Fruit fly (Drosophila melanogaster): ENCODE data around the gene Men-b.

Men-b gene

DNA sequence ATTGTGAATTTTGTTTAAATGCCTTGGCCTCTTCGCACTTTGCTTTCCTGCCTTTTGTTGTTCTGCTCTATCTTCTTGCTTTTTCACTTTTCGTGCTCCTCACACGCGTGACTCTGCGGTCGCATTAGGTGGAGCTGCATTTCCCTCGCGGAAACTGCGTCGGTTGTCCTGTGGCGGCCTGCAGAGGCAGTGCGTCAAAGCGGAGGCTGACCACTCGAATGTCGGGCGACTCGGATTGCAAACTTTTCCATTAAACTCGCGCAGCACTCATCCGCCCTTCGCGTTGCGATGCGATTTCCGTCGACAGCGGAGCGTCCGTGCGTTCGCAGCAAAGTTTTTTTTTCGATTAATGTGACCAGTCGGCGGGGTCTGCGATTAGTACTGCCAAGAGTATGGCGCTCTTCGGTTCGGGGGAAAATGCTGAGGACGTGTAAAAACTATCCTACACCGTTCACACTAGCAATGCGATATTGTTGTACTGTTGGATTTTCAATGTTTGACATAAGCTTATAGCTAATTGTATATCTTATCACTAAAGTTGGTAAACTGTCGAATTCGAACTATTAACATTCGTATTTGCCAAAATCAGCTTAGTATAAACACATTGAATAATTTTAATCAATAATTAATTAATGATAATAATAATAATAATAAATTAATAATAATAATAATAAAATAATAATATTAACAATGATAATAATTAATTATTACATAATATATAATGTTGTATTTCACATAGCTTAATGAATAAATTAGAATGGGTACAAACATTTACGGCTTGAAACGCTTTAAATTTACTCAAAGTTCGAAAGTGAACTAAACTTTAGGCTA lies 562 bp upstream of the Men-b start, which contains the start of gene CG6051 (continued):
- no peak for TF ChIP-seq CG12744 (GFP tag; optimal IDR thresholded peaks at IDR 0.05)
- no peak for TF ChIP-seq CG10462 (GFP tag; optimal IDR thresholded peaks at IDR 0.05)
- no peak for TF ChIP-seq otp (GFP tag; IDR thresholded peaks at IDR 0.05)
- TF ChIP-seq CG6689 (GFP tag; IDR thresholded peaks at IDR 0.05) = no peak
- no peak for TF ChIP-seq sc (optimal IDR thresholded peaks at IDR 0.05)
- TF ChIP-seq sc (GFP tag; optimal IDR thresholded peaks at IDR 0.05) = peak; percentile 29
- no peak for TF ChIP-seq al (GFP tag; IDR thresholded peaks at IDR 0.05)
- peak; percentile 62 for TF ChIP-seq Nf-YC (tag; optimal IDR thresholded peaks at IDR 0.05)
- TF ChIP-seq danr (GFP tag; IDR thresholded peaks at IDR 0.05) = no peak
- TF ChIP-seq TFAM (GFP tag; optimal IDR thresholded peaks at IDR 0.05) = no peak
- TF ChIP-seq CG12219 (GFP tag; optimal IDR thresholded peaks at IDR 0.05) = no peak
- peak; percentile 66 for TF ChIP-seq NC2β (GFP tag; optimal IDR thresholded peaks at IDR 0.05)
- TF ChIP-seq Camta (GFP tag; optimal IDR thresholded peaks at IDR 0.05) = no peak
- peak; percentile 31 for TF ChIP-seq CG30431 (GFP tag; optimal IDR thresholded peaks at IDR 0.05)
- peak; percentile 81 for TF ChIP-seq D (optimal IDR thresholded peaks at IDR 0.05)
- no peak for TF ChIP-seq D (GFP tag; optimal IDR thresholded peaks at IDR 0.05)
- peak; percentile 25 to 26 for TF ChIP-seq Pdp1 (GFP tag; optimal IDR thresholded peaks at IDR 0.05)
- TF ChIP-seq Ravus (GFP tag; IDR thresholded peaks at IDR 0.05) = no peak
- peak; percentile 79 for TF ChIP-seq gfzf (GFP tag; optimal IDR thresholded peaks at IDR 0.05)
- TF ChIP-seq MBD-R2 (GFP tag; IDR thresholded peaks at IDR 0.05) = no peak
- TF ChIP-seq CG10366 (GFP tag; IDR thresholded peaks at IDR 0.05) = no peak
- TF ChIP-seq NFAT (GFP tag; IDR thresholded peaks at IDR 0.05) = no peak
- TF ChIP-seq Drgx (GFP tag; IDR thresholded peaks at IDR 0.05) = no peak
- no peak for TF ChIP-seq chinmo (GFP tag; IDR thresholded peaks at IDR 0.05; ENCODE audit: partially characterized antibody)
- no peak for TF ChIP-seq psq (GFP tag; optimal IDR thresholded peaks at IDR 0.05)
- TF ChIP-seq CG6254 (GFP tag; optimal IDR thresholded peaks at IDR 0.05) = no peak
- peak; percentile 79 for TF ChIP-seq CG12391 (tag; optimal IDR thresholded peaks at IDR 0.05)
- no peak for TF ChIP-seq Doc3 (GFP tag; IDR thresholded peaks at IDR 0.05; ENCODE audit: partially characterized antibody)
- peak; percentile 24 for TF ChIP-seq nerfin-1 (tag; optimal IDR thresholded peaks at IDR 0.05)
- TF ChIP-seq Poxn (GFP tag; IDR thresholded peaks at IDR 0.05) = no peak
- no peak for TF ChIP-seq CG7745 (tag; optimal IDR thresholded peaks at IDR 0.05)
- TF ChIP-seq YL-1 (GFP tag; optimal IDR thresholded peaks at IDR 0.05) = peak; percentile 52
- TF ChIP-seq CG33557 (GFP tag; optimal IDR thresholded peaks at IDR 0.05) = peak; percentile 10
- TF ChIP-seq D19A (tag; optimal IDR thresholded peaks at IDR 0.05) = peak; percentile 33
- peak; percentile 57 for TF ChIP-seq pum (GFP tag; optimal IDR thresholded peaks at IDR 0.05)
- no peak for TF ChIP-seq CG15073 (GFP tag; optimal IDR thresholded peaks at IDR 0.05)
- no peak for TF ChIP-seq unc-4 (GFP tag; IDR thresholded peaks at IDR 0.05; ENCODE audit: partially characterized antibody)
- TF ChIP-seq Rfx (GFP tag; IDR thresholded peaks at IDR 0.05) = no peak
- no peak for TF ChIP-seq CG11695 (GFP tag; IDR thresholded peaks at IDR 0.05)
- peak; percentile 55 for TF ChIP-seq CG12071 (GFP tag; optimal IDR thresholded peaks at IDR 0.05)
- TF ChIP-seq pnt (GFP tag; optimal IDR thresholded peaks at IDR 0.05) = peak; percentile 23
- TF ChIP-seq kah (GFP tag; optimal IDR thresholded peaks at IDR 0.05) = no peak
- peak; percentile 25 for TF ChIP-seq Oli (tag; optimal IDR thresholded peaks at IDR 0.05)
- no peak for TF ChIP-seq CG13123 (GFP tag; optimal IDR thresholded peaks at IDR 0.05)
- TF ChIP-seq CG9437 (GFP tag; optimal IDR thresholded peaks at IDR 0.05) = peak; percentile 44
- no peak for TF ChIP-seq prd (optimal IDR thresholded peaks at IDR 0.05)
- TF ChIP-seq prd (GFP tag; IDR thresholded peaks at IDR 0.05) = no peak
- no peak for TF ChIP-seq croc (GFP tag; conservative IDR thresholded peaks at IDR 0.05)
- peak; percentile 34 for TF ChIP-seq tx (GFP tag; optimal IDR thresholded peaks at IDR 0.05)
- no peak for TF ChIP-seq CG8765 (GFP tag; IDR thresholded peaks at IDR 0.05)
- TF ChIP-seq CG11504 (tag; optimal IDR thresholded peaks at IDR 0.05) = peak; percentile 67

Measured in whole organism, embryonic.